Fruit fly (Drosophila melanogaster): Measurements from ENCODE around the gene Or65b.

DNA sequence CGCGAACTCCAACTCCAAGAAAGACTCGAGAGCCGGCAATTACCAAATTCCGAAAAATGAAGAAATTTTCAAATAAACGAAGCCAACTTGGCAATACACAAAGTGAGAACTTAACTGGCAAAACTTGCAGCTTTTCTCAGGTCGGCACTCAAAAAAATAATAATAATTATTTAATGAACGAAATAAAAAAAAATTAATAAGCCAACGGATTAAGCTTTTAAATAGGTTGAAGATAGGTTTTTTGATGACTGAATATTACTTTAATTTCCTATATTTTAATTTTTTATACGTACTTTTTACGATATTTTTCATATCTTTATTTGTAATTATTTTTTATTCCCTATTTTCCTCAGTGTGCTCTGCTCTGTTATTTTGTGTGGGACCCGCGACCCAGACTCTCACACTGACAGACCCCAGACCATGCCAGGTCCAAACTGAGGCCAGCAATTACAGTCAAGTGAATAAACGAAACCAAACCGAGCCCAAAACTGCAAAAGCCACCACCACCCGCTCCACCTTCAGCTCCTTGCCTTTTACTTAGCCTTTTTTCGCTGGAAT, 44.3 kb downstream of the Or65b start:
- peak; percentile 87 for TF ChIP-seq svp (GFP tag)
- TF ChIP-seq Sox14 (GFP tag; optimal IDR thresholded peaks at IDR 0.05) = no peak
- no peak for TF ChIP-seq CG11902 (GFP tag; optimal IDR thresholded peaks at IDR 0.05)
- TF ChIP-seq acj6 (GFP tag; optimal IDR thresholded peaks at IDR 0.05) = peak; percentile 37
